Fruit fly (Drosophila melanogaster): Measurements from ENCODE around the gene Grl36b.

dm6 chr2L:18151134-18151825 lies 25.7 kb upstream of the Grl36b start:
- no peak for TF ChIP-seq EcR (GFP tag; optimal IDR thresholded peaks at IDR 0.05)
- no peak for TF ChIP-seq usp (GFP tag; optimal IDR thresholded peaks at IDR 0.05)
- TF ChIP-seq Dll (optimal IDR thresholded peaks at IDR 0.05) = no peak
- peak; percentile 65 for TF ChIP-seq CG8478 (optimal IDR thresholded peaks at IDR 0.05)
